Worm (Caenorhabditis elegans) whole organism, L1 larva: ENCODE data around the gene F17E9.3.

Source experiments
- C16A3.4 ChIP-seq: fragments of 150-350 bp; optimal IDR thresholded peaks from 2 replicates; lab custom pipeline; 2014; ENCODE audit warnings: missing biosample characterization, missing genetic modification characterization
- aha-1 ChIP-seq: fragments of 150-350 bp; optimal IDR thresholded peaks from 2 replicates; lab custom pipeline; 2014; ENCODE audit warnings: missing biosample characterization, missing genetic modification characterization
- aly-2 ChIP-seq: fragments of 150-350 bp; optimal IDR thresholded peaks from 2 replicates; lab custom pipeline; 2014; ENCODE audit warnings: missing biosample characterization, missing genetic modification characterization
- ama-1 ChIP-seq: fragments of 150-350 bp; optimal IDR thresholded peaks from 2 replicates; lab custom pipeline; 2014
- efl-1 ChIP-seq, 4 experiments: fragments of 150-350 bp; optimal IDR thresholded peaks in 3 of 4; peaks in 1 of 4; 1 replicate in 1 of 4; 2 replicates in 3 of 4; lab custom pipeline; 2014; ENCODE audit warnings: missing biosample characterization in 2 of 4, missing genetic modification characterization in 2 of 4, missing genetic modification reagents in 2 of 4
- egl-13 ChIP-seq: sonication (generic microtip); optimal IDR thresholded peaks from 2 replicates; lab custom pipeline; 2016; ENCODE audit warnings: missing genotype, missing genetic modification reagents, missing genetic modification characterization, missing compliant biosample characterization
- egl-27 ChIP-seq, 2 experiments: fragments of 150-350 bp in 1 of 2; sonication (generic microtip); optimal IDR thresholded peaks; 3 replicates each; lab custom pipeline; 2017 to 2018; ENCODE audit warnings: missing biosample characterization in 2 of 2, missing genetic modification characterization in 2 of 2, missing genetic modification reagents in 2 of 2
- fkh-4 ChIP-seq: sonication (generic microtip); optimal IDR thresholded peaks from 2 replicates; lab custom pipeline; 2016; ENCODE audit warnings: missing compliant biosample characterization, missing genetic modification characterization, borderline replicate concordance
- lin-14 ChIP-seq: fragments of 200-800 bp; sonication (Bioruptor generic); optimal IDR thresholded peaks from 2 replicates; lab custom pipeline; 2018; ENCODE audit warnings: mild to moderate bottlenecking, missing genetic modification characterization, moderate library complexity, missing compliant biosample characterization
- mdl-1 ChIP-seq, 2 experiments: fragments of 150-350 bp; optimal IDR thresholded peaks; 2 replicates each; lab custom pipeline; 2014 to 2017; ENCODE audit warnings: missing biosample characterization in 2 of 2, missing genetic modification characterization in 2 of 2, inconsistent platforms in 1 of 2
- nhr-11 ChIP-seq: fragments of 150-350 bp; optimal IDR thresholded peaks from 2 replicates; lab custom pipeline; 2014; ENCODE audit warnings: missing biosample characterization, missing genetic modification characterization
- nhr-47 ChIP-seq: sonication (generic microtip); optimal IDR thresholded peaks from 2 replicates; lab custom pipeline; 2016; ENCODE audit warnings: mild to moderate bottlenecking, missing genetic modification characterization, moderate library complexity, missing compliant biosample characterization
- nhr-76 ChIP-seq: sonication (generic microtip); optimal IDR thresholded peaks from 2 replicates; lab custom pipeline; 2017; ENCODE audit warnings: missing biosample characterization, missing genetic modification characterization
- nhr-77 ChIP-seq: fragments of 150-350 bp; optimal IDR thresholded peaks from 2 replicates; lab custom pipeline; 2014; ENCODE audit warnings: missing biosample characterization, missing genetic modification characterization
- pag-3 ChIP-seq: sonication (generic microtip); optimal IDR thresholded peaks from 2 replicates; lab custom pipeline; 2017; ENCODE audit warnings: missing genetic modification characterization, mild to moderate bottlenecking, missing compliant biosample characterization, antibody characterized with exemption, borderline replicate concordance; ENCODE audit not compliant: insufficient read depth
- pqm-1 ChIP-seq: sonication (generic microtip); optimal IDR thresholded peaks from 3 replicates; lab custom pipeline; 2017; ENCODE audit warnings: missing biosample characterization, missing genetic modification characterization
- sptf-1 ChIP-seq: fragments of 150-350 bp; optimal IDR thresholded peaks from 2 replicates; lab custom pipeline; 2014; ENCODE audit warnings: missing biosample characterization, missing genetic modification characterization
- tbx-2 ChIP-seq: sonication (generic microtip); optimal IDR thresholded peaks from 2 replicates; lab custom pipeline; 2016; ENCODE audit warnings: missing genetic modification characterization, missing compliant biosample characterization

The F17E9.3 gene

DNA sequence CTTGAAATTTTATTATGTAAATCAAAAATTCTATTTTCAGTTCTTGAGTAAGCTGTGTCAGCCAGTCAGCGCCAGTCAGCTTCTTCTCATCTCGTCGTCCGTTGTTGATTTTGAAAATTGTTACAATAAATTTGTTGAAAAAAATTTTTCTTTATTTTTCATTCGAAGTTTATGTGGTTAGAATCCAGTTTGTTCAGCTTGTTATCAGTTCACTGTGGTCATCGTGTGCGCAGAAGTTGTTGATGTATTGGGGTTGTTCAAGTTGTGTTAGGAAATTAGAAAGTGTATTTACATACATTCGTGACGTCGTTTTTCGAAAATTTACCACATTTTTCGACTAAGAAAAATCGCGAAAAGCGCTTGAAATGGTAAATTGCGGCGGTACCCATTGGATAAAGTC is 43.1 kb downstream of the F17E9.3 start:
- no peak for TF ChIP-seq aly-2
- TF ChIP-seq fkh-4 (tag; lab: Kevin White, UChicago), result no peak
- TF ChIP-seq pqm-1 (tag; lab: Kevin White, UChicago), result no peak
- TF ChIP-seq C16A3.4 (tag; lab: Kevin White, UChicago), result no peak
- TF ChIP-seq egl-13 (tag; lab: Kevin White, UChicago), result no peak
- TF ChIP-seq nhr-47 (tag; lab: Kevin White, UChicago), result no peak
- TF ChIP-seq nhr-76 (tag; lab: Kevin White, UChicago), result no peak
- no peak for TF ChIP-seq sptf-1
- TF ChIP-seq mdl-1 (tag; optimal IDR thresholded peaks at IDR 0.05; lab: Kevin White, UChicago), result no peak
- no peak for TF ChIP-seq lin-14
- TF ChIP-seq pag-3 (tag; lab: Kevin White, UChicago), result no peak
- TF ChIP-seq aha-1 (tag; lab: Kevin White, UChicago), result no peak
- TF ChIP-seq nhr-11 (tag; lab: Kevin White, UChicago), result no peak
- TF ChIP-seq egl-27 (tag; optimal IDR thresholded peaks at IDR 0.05; lab: Kevin White, UChicago), result no peak
- no peak for TF ChIP-seq nhr-77 (tag; lab: Kevin White, UChicago)
- no peak for TF ChIP-seq efl-1 (optimal IDR thresholded peaks at IDR 0.05; lab: Kevin White, UChicago)
- TF ChIP-seq efl-1 (GFP tag; optimal IDR thresholded peaks at IDR 0.05 in 1 of 2; lab: Kevin White, UChicago), result no peak
- no peak for TF ChIP-seq ama-1 (lab: Kevin White, UChicago)
- no peak for TF ChIP-seq tbx-2 (tag; lab: Kevin White, UChicago)
